Worm (Caenorhabditis elegans): Measurements from ENCODE around the gene F32A5.8.

The F32A5.8 gene

ce11 chrII:7236937-7237336 is 19.0 kb upstream of the F32A5.8 start:
- TF ChIP-seq dve-1 (tag; optimal IDR thresholded peaks at IDR 0.05; ENCODE audit: insufficient read depth) = peak; percentile 2
- TF ChIP-seq lsy-2 (tag; optimal IDR thresholded peaks at IDR 0.05) = no peak
- TF ChIP-seq daf-16 (GFP tag; optimal IDR thresholded peaks at IDR 0.05) = no peak
- TF ChIP-seq daf-16 (tag; optimal IDR thresholded peaks at IDR 0.05) = peak; percentile 39
- peak; percentile 78 for TF ChIP-seq dmd-6 (GFP tag; IDR thresholded peaks at IDR 0.05)
- no peak for TF ChIP-seq lin-15B (tag; optimal IDR thresholded peaks at IDR 0.05)
- TF ChIP-seq hlh-11 (tag; optimal IDR thresholded peaks at IDR 0.05) = peak; percentile 53
- TF ChIP-seq pqm-1 (tag; optimal IDR thresholded peaks at IDR 0.05) = peak; percentile 1
- peak; percentile 26 for TF ChIP-seq mes-2 (tag; optimal IDR thresholded peaks at IDR 0.05; ENCODE audit: poor library complexity, severe bottlenecking)
- TF ChIP-seq nhr-28 (tag; optimal IDR thresholded peaks at IDR 0.05) = peak; percentile 28
- no peak for TF ChIP-seq ztf-11 (tag; optimal IDR thresholded peaks at IDR 0.05)
- TF ChIP-seq spr-3 (GFP tag; optimal IDR thresholded peaks at IDR 0.05) = no peak
- TF ChIP-seq ceh-82 (tag; optimal IDR thresholded peaks at IDR 0.05) = no peak
- TF ChIP-seq nhr-237 (tag; optimal IDR thresholded peaks at IDR 0.05) = no peak
- 0 out of 2 replicates have a peak, but pooled peaks have one; percentile 39 for TF ChIP-seq tra-1 (GFP tag; IDR thresholded peaks at IDR 0.05)
- no peak for TF ChIP-seq rbr-2 (tag; optimal IDR thresholded peaks at IDR 0.05)
- TF ChIP-seq zfp-3 (GFP tag; conservative IDR thresholded peaks at IDR 0.05) = no peak
- TF ChIP-seq set-16 (GFP tag; IDR thresholded peaks at IDR 0.05) = no peak
- TF ChIP-seq F49E8.2 (tag; optimal IDR thresholded peaks at IDR 0.05; ENCODE audit: borderline replicate concordance) = no peak

- TF ChIP-seq nhr-48 (tag; optimal IDR thresholded peaks at IDR 0.05) = peak; percentile 80
- peak; percentile 52; the same call in 1 of the 2 replicates for TF ChIP-seq tra-1 (GFP tag; IDR thresholded peaks at IDR 0.05)
- TF ChIP-seq nhr-41 (GFP tag; IDR thresholded peaks at IDR 0.05) = no peak
- TF ChIP-seq mep-1 (tag; optimal IDR thresholded peaks at IDR 0.05) = no peak
- TF ChIP-seq mxl-3 (GFP tag; optimal IDR thresholded peaks at IDR 0.05) = peak; percentile 52
- TF ChIP-seq lin-39 (tag; optimal IDR thresholded peaks at IDR 0.05) = no peak
- TF ChIP-seq unc-62 (GFP tag; optimal IDR thresholded peaks at IDR 0.05 in 1 of 2) = no peak
- no peak for TF ChIP-seq unc-62 (tag; optimal IDR thresholded peaks at IDR 0.05)
- no peak for TF ChIP-seq dmd-8 (GFP tag; IDR thresholded peaks at IDR 0.05)
- TF ChIP-seq mdl-1 (tag; optimal IDR thresholded peaks at IDR 0.05) = peak in 1 of 2 experiments; percentile 34
- no peak for TF ChIP-seq gei-8 (GFP tag; optimal IDR thresholded peaks at IDR 0.05)
- no peak for TF ChIP-seq zag-1 (tag; optimal IDR thresholded peaks at IDR 0.05)
- TF ChIP-seq nhr-28 (tag; optimal IDR thresholded peaks at IDR 0.05) = peak; percentile 57
- no peak for TF ChIP-seq T20F7.1 (GFP tag; optimal IDR thresholded peaks at IDR 0.05)
- no peak for TF ChIP-seq lin-1 (GFP tag; IDR thresholded peaks at IDR 0.05)
- TF ChIP-seq Y48G9A.11 (GFP tag; IDR thresholded peaks at IDR 0.05) = no peak
- TF ChIP-seq pha-4 (GFP tag; IDR thresholded peaks at IDR 0.05) = no peak
- peak; percentile 6 for TF ChIP-seq pha-4 (tag; optimal IDR thresholded peaks at IDR 0.05)
- TF ChIP-seq nhr-237 (tag; optimal IDR thresholded peaks at IDR 0.05) = no peak
- TF ChIP-seq ceh-44 (GFP tag; IDR thresholded peaks at IDR 0.05) = no peak
- no peak for TF ChIP-seq lin-13 (GFP tag; optimal IDR thresholded peaks at IDR 0.05)
- peak; percentile 47 for TF ChIP-seq pqm-1 (tag; optimal IDR thresholded peaks at IDR 0.05)
- no peak for TF ChIP-seq ztf-11 (tag; optimal IDR thresholded peaks at IDR 0.05)
- TF ChIP-seq Y105C5A.15 (GFP tag; IDR thresholded peaks at IDR 0.05) = no peak
- TF ChIP-seq zip-2 (tag; optimal IDR thresholded peaks at IDR 0.05) = no peak
- TF ChIP-seq arid-1 (GFP tag; conservative IDR thresholded peaks at IDR 0.05) = no peak
- no peak for TF ChIP-seq nhr-6 (tag; optimal IDR thresholded peaks at IDR 0.05)
- TF ChIP-seq zfp-2 (tag; optimal IDR thresholded peaks at IDR 0.05) = no peak
- TF ChIP-seq fos-1 (tag; optimal IDR thresholded peaks at IDR 0.05) = no peak
- TF ChIP-seq jun-1 (tag; optimal IDR thresholded peaks at IDR 0.05) = no peak
- TF ChIP-seq nhr-77 (tag; optimal IDR thresholded peaks at IDR 0.05) = peak; percentile 45
- TF ChIP-seq madf-9 (GFP tag; conservative IDR thresholded peaks at IDR 0.05) = no peak
- TF ChIP-seq F26F4.8 (GFP tag; conservative IDR thresholded peaks at IDR 0.05) = no peak
- no peak for TF ChIP-seq skn-1 (tag; optimal IDR thresholded peaks at IDR 0.05)
- TF ChIP-seq ZK546.5 (tag; optimal IDR thresholded peaks at IDR 0.05) = no peak
- no peak for TF ChIP-seq snpc-1.2 (GFP tag; IDR thresholded peaks at IDR 0.05)
- TF ChIP-seq egl-43 (GFP tag; IDR thresholded peaks at IDR 0.05) = no peak
- no peak for TF ChIP-seq vab-7 (GFP tag; IDR thresholded peaks at IDR 0.05)
Measured at ce11 chrII:7238248-7238647, 17.7 kb upstream of the F32A5.8 start, which contains the start of gene aqp-1. TSS of gene aqp-1 (minus strand) at chrII:7238349.

All from whole organism, L4 larva.